Fruit fly (Drosophila melanogaster) whole organism, pupa: ENCODE measurements around the gene raptor.
A peak's percentile ranks its signal among the peaks of the same experiment; 100 is the strongest.

ENCODE experiments used
- CG10348 ChIP-seq: fragments of 200-800 bp; sonication (Bioruptor generic); IDR thresholded peaks from 2 replicates; pipeline ENCODE4 v1.3.6; 2022; ENCODE audit warnings: missing biosample characterization, missing genetic modification characterization
- CG12605 ChIP-seq: fragments of 200-800 bp; sonication (Bioruptor generic); IDR thresholded peaks from 2 replicates; pipeline ENCODE4 v1.3.6; 2022; ENCODE audit warnings: missing biosample characterization, missing genetic modification characterization
- CG13204 ChIP-seq: fragments of 200-800 bp; sonication (Bioruptor generic); optimal IDR thresholded peaks from 2 replicates; lab custom pipeline; 2018; ENCODE audit warnings: missing biosample characterization, mild to moderate bottlenecking, missing genetic modification characterization, moderate library complexity
- CG14655 ChIP-seq: fragments of 200-800 bp; sonication (Bioruptor generic); optimal IDR thresholded peaks from 3 replicates; lab custom pipeline; 2017; ENCODE audit warnings: mild to moderate bottlenecking, missing biosample characterization, missing genetic modification reagents, missing genetic modification characterization
- CG15710 ChIP-seq: fragments of 200-800 bp; sonication (Bioruptor generic); optimal IDR thresholded peaks from 2 replicates; lab custom pipeline; 2018; ENCODE audit warnings: missing biosample characterization, mild to moderate bottlenecking, missing genetic modification characterization, moderate library complexity
- CG17806 ChIP-seq: fragments of 200-800 bp; sonication (Bioruptor generic); optimal IDR thresholded peaks from 2 replicates; lab custom pipeline; 2018; ENCODE audit warnings: missing biosample characterization, mild to moderate bottlenecking, missing genetic modification characterization, moderate library complexity
- CG32121 ChIP-seq: fragments of 200-800 bp; sonication (Bioruptor generic); IDR thresholded peaks from 2 replicates; pipeline ENCODE4 v1.3.6; 2022; ENCODE audit warnings: missing biosample characterization, missing genetic modification characterization
- CG34367 ChIP-seq: fragments of 200-800 bp; sonication (Bioruptor generic); optimal IDR thresholded peaks from 2 replicates; lab custom pipeline; 2018; ENCODE audit warnings: missing biosample characterization, mild to moderate bottlenecking, missing genetic modification characterization
- CG4496 ChIP-seq: fragments of 200-800 bp; sonication (Bioruptor generic); IDR thresholded peaks from 3 replicates; pipeline ENCODE4 v1.3.6; 2022; ENCODE audit warnings: missing biosample characterization, missing genetic modification characterization
- CG8159 ChIP-seq: fragments of 200-800 bp; sonication (Bioruptor generic); optimal IDR thresholded peaks from 3 replicates; lab custom pipeline; 2018; ENCODE audit warnings: missing biosample characterization, mild to moderate bottlenecking, missing genetic modification characterization, moderate library complexity
- CG8301 ChIP-seq: fragments of 200-800 bp; sonication (Bioruptor generic); optimal IDR thresholded peaks from 2 replicates; lab custom pipeline; 2018; ENCODE audit warnings: missing biosample characterization, mild to moderate bottlenecking, missing genetic modification characterization
- CG9948 ChIP-seq: fragments of 200-800 bp; sonication (Bioruptor generic); optimal IDR thresholded peaks from 2 replicates; lab custom pipeline; 2018; ENCODE audit warnings: missing biosample characterization, mild to moderate bottlenecking, missing genetic modification characterization, moderate library complexity
- D1 ChIP-seq: fragments of 200-800 bp; sonication (Bioruptor generic); optimal IDR thresholded peaks from 2 replicates; lab custom pipeline; 2018; ENCODE audit warnings: missing biosample characterization, mild to moderate bottlenecking, missing genetic modification characterization, moderate library complexity
- EcR ChIP-seq: fragments of 200-800 bp; sonication (Bioruptor generic); optimal IDR thresholded peaks from 3 replicates; lab custom pipeline; 2019; ENCODE audit warnings: missing biosample characterization, missing genetic modification characterization, mild to moderate bottlenecking, moderate library complexity, missing genetic modification reagents
- Ets98B ChIP-seq: fragments of 200-800 bp; sonication (Bioruptor generic); IDR thresholded peaks from 2 replicates; pipeline ENCODE4 v1.3.6; 2022; ENCODE audit warnings: missing biosample characterization, missing genetic modification characterization
- Pif1A ChIP-seq: fragments of 200-800 bp; sonication (Bioruptor generic); optimal IDR thresholded peaks from 3 replicates; lab custom pipeline; 2016; ENCODE audit warnings: missing biosample characterization, missing genetic modification characterization
- Pif1B ChIP-seq: fragments of 200-800 bp; sonication (Bioruptor generic); optimal IDR thresholded peaks from 3 replicates; lab custom pipeline; 2016; ENCODE audit warnings: missing biosample characterization, missing genetic modification characterization
- Snoo ChIP-seq: fragments of 200-800 bp; sonication (Bioruptor generic); optimal IDR thresholded peaks from 3 replicates; lab custom pipeline; 2017; ENCODE audit warnings: missing biosample characterization, mild to moderate bottlenecking, missing genetic modification characterization, inconsistent platforms
- fd96Ca ChIP-seq: fragments of 200-800 bp; sonication (Bioruptor generic); IDR thresholded peaks from 3 replicates; pipeline ENCODE4 v1.3.6; 2022; ENCODE audit warnings: missing biosample characterization, missing genetic modification characterization
- gl ChIP-seq: fragments of 200-800 bp; sonication (Bioruptor generic); optimal IDR thresholded peaks from 2 replicates; lab custom pipeline; 2018; ENCODE audit warnings: missing biosample characterization, mild to moderate bottlenecking, missing genetic modification characterization
- rn ChIP-seq: fragments of 200-800 bp; sonication (Bioruptor generic); IDR thresholded peaks from 2 replicates; pipeline ENCODE4 v1.3.6; 2022; ENCODE audit warnings: missing biosample characterization, missing genetic modification characterization

Gene raptor

DNA sequence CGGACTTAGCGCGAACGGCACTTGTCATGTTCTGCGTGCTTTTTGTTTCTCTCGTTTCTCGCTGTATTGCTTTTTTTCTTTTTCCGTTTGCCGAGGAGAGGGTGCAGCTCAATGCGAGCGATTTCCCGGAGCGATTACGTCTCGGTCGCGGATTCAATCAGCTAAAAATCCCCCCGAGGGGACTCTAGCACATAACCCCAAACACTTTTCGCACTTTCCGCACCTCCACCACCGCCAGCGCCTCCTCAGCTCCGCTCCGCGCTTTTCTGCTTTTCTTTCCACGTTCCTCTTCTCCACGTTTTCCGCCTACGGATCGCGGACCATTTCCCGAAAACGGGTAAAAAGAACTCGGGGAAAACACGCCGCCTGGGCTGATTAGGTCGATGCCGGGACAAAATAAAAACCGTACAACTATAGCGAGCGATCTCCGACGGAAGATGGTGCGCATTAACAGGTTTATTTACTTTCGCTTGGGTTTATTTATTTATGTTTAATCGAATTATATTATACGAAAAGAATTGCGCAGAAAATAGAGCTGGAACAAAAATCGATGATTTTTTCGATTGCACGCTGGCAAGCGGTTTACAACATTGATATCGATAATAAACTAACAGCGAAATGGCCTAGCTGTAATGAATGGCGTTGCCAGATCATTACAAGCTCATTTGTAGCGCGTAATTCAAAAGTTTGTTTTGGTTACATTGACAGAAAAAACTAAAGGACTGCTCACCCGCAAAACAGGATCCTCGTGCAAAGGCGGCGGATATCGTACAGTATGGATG is at the start of gene raptor:
TSS of gene raptor (minus strand) at position 523 of the 782 bp plus-strand sequence.
- peak; percentile 32; the same call in 1 of the 2 replicates for TF ChIP-seq Ets98B
- TF ChIP-seq CG4496 (GFP tag; lab: Robert Waterston, UW) = 0 out of 3 replicates have a peak, but pooled peaks have one; percentile 45
- TF ChIP-seq fd96Ca (GFP tag; lab: Robert Waterston, UW) = no peak
- 0 out of 2 replicates have a peak, but pooled peaks have one; percentile 26 for TF ChIP-seq CG32121 (GFP tag; lab: Robert Waterston, UW)
- no peak for TF ChIP-seq CG34367
- TF ChIP-seq CG13204 (GFP tag; lab: Kevin White, UChicago) = peak; percentile 13

DNA sequence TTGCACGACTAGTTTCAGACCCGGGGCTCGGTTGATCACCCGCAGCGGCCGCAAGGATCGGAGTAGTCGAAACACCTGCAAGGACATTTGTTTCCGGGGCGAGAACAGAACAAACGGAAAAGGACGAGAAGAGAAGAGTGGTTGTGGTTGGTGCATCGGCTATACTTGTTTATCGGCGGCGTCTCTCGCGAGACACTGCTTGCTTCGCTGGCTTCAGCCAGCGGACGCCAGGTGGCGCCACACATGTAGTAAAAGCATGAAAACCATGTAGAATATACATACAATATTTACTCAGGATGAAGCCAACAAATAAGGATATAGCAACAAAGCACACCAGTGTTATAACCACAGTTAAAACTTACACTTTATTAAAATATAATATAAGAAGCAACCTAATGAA is 19.9 kb upstream of the raptor start:
- TF ChIP-seq CG8301 (tag; lab: Kevin White, UChicago) = no peak
- TF ChIP-seq CG12605 (GFP tag; lab: Robert Waterston, UW) = no peak
- TF ChIP-seq EcR (GFP tag; lab: Kevin White, UChicago) = no peak
- no peak for TF ChIP-seq D1 (tag; lab: Kevin White, UChicago)
- TF ChIP-seq CG34367 = no peak
- TF ChIP-seq CG15710 (tag; lab: Kevin White, UChicago) = no peak
- no peak for TF ChIP-seq Pif1B
- TF ChIP-seq gl (tag; lab: Kevin White, UChicago) = no peak
- TF ChIP-seq Pif1A (GFP tag; lab: Kevin White, UChicago) = no peak
- no peak for TF ChIP-seq Ets98B
- TF ChIP-seq CG32121 (GFP tag; lab: Robert Waterston, UW) = no peak
- TF ChIP-seq rn = no peak
- no peak for TF ChIP-seq CG17806 (tag; lab: Kevin White, UChicago)
- no peak for TF ChIP-seq CG9948 (tag; lab: Kevin White, UChicago)
- no peak for TF ChIP-seq Snoo (tag; lab: Kevin White, UChicago)
- no peak for TF ChIP-seq CG14655 (GFP tag; lab: Kevin White, UChicago)
- no peak for TF ChIP-seq CG13204 (GFP tag; lab: Kevin White, UChicago)
- no peak for TF ChIP-seq fd96Ca (GFP tag; lab: Robert Waterston, UW)
- TF ChIP-seq CG8159 (tag; lab: Kevin White, UChicago) = no peak
- no peak for TF ChIP-seq CG4496 (GFP tag; lab: Robert Waterston, UW)

DNA sequence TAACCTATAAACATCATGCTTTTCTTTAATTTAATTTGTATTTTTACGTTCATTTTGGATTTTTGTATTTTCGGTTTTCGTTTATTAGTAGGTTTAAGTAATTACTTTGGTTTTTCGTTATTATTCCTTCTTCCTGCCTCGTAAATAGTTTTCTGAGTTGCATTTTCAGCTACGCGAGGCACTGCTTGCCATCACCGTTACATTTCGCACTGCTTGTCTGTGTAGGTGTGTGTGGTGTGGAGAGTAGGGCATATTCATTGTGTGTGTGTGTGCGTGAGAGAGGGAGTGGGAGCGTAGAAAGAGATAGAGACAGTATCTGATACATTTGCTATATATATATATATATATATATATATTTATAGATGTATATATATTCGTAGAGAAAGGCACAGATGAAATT is 14.7 kb upstream of the raptor start:
- TF ChIP-seq CG14655 (GFP tag; lab: Kevin White, UChicago) = no peak
- TF ChIP-seq CG10348 (GFP tag; lab: Robert Waterston, UW) = no peak
- no peak for TF ChIP-seq CG9948 (tag; lab: Kevin White, UChicago)
- TF ChIP-seq Snoo (tag; lab: Kevin White, UChicago) = no peak
- no peak for TF ChIP-seq CG15710 (tag; lab: Kevin White, UChicago)
- TF ChIP-seq CG13204 (GFP tag; lab: Kevin White, UChicago) = no peak
- TF ChIP-seq CG12605 (GFP tag; lab: Robert Waterston, UW) = no peak
- no peak for TF ChIP-seq gl (tag; lab: Kevin White, UChicago)
- TF ChIP-seq fd96Ca (GFP tag; lab: Robert Waterston, UW) = no peak
- TF ChIP-seq Ets98B = no peak
- TF ChIP-seq CG4496 (GFP tag; lab: Robert Waterston, UW) = no peak
- TF ChIP-seq EcR (GFP tag; lab: Kevin White, UChicago) = no peak
- TF ChIP-seq CG32121 (GFP tag; lab: Robert Waterston, UW) = no peak
- TF ChIP-seq rn = no peak

DNA sequence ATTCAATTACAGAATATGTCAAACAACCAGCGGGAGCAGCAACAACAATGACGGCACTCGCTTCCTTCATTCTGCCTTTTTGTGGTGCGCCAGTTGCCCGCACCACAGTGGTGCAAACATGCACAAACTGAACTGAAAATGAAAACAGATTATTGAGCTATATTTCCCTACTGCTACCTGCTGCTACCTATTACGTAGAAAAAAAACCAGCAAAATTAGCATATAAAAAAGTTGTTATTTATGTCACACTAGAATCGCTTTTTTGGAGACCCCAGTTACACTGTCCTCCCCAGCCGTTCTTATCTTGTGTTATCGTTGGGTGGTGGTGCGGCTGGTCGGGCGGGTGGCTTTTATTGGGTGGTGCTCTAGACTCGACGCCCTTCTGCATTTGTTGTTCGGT is 7.6 kb upstream of the raptor start:
- TF ChIP-seq D1 (tag; lab: Kevin White, UChicago) (no peak), rn (0 out of 2 replicates have a peak, but pooled peaks have one; percentile 3), CG34367 (peak; percentile 26), Pif1A (GFP tag; lab: Kevin White, UChicago) (peak; percentile 58), CG10348 (GFP tag; lab: Robert Waterston, UW) (no peak), gl (tag; lab: Kevin White, UChicago) (no peak), CG14655 (GFP tag; lab: Kevin White, UChicago) (peak; percentile 51), CG8301 (tag; lab: Kevin White, UChicago) (no peak), Snoo (tag; lab: Kevin White, UChicago) (no peak), CG13204 (GFP tag; lab: Kevin White, UChicago) (no peak), CG15710 (tag; lab: Kevin White, UChicago) (peak; percentile 47), CG4496 (GFP tag; lab: Robert Waterston, UW) (no peak; the same call in 2 of the 3 replicates), Pif1B (peak; percentile 39), CG9948 (tag; lab: Kevin White, UChicago) (peak; percentile 51), CG8159 (tag; lab: Kevin White, UChicago) (peak; percentile 62), fd96Ca (GFP tag; lab: Robert Waterston, UW) (peak; percentile 74; the same call in 2 of the 3 replicates), CG17806 (tag; lab: Kevin White, UChicago) (no peak), CG12605 (GFP tag; lab: Robert Waterston, UW) (0 out of 2 replicates have a peak, but pooled peaks have one; percentile 42), Ets98B (peak; percentile 47)

dm6 chrX:6094599-6094998 is 4.6 kb upstream of the raptor start:
- TF ChIP-seq rn (no peak), CG4496 (GFP tag; lab: Robert Waterston, UW) (no peak), CG32121 (GFP tag; lab: Robert Waterston, UW) (no peak), gl (tag; lab: Kevin White, UChicago) (no peak), CG8159 (tag; lab: Kevin White, UChicago) (no peak), D1 (tag; lab: Kevin White, UChicago) (no peak), Snoo (tag; lab: Kevin White, UChicago) (no peak), Pif1B (no peak), CG15710 (tag; lab: Kevin White, UChicago) (no peak), CG10348 (GFP tag; lab: Robert Waterston, UW) (no peak), CG13204 (GFP tag; lab: Kevin White, UChicago) (no peak), CG12605 (GFP tag; lab: Robert Waterston, UW) (no peak), Pif1A (GFP tag; lab: Kevin White, UChicago) (no peak), EcR (GFP tag; lab: Kevin White, UChicago) (no peak), CG34367 (no peak), CG17806 (tag; lab: Kevin White, UChicago) (no peak), CG9948 (tag; lab: Kevin White, UChicago) (no peak), fd96Ca (GFP tag; lab: Robert Waterston, UW) (no peak)
